Worm (Caenorhabditis elegans): ENCODE measurements around the gene nhr-205.

DNA sequence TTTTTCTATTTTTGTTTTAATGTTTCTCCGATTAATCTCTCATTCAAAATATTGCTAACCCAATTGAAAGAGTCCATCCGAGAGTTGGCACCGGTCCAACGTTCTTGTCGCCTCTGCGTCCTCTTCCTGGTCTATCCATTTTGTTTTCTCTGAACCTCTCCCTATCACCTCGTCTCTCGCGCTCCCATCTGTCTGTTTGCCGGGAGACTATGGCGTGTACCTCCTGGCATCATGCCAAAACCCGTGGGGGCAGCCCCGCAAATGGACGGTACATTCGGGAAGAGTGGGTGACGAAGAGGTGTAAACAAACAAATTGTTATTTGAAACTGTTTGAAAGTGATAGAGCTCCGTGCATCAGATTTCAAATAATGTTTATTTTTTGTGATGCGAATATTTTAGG, 45.3 kb downstream of the nhr-205 start, which contains the start of gene T06E8.2:
- TF ChIP-seq mab-5 (tag; optimal IDR thresholded peaks at IDR 0.05) (no peak), nhr-237 (tag; optimal IDR thresholded peaks at IDR 0.05) (no peak), sem-2 (GFP tag; optimal IDR thresholded peaks at IDR 0.05) (no peak), pha-4 (tag; optimal IDR thresholded peaks at IDR 0.05) (no peak), nhr-76 (tag; optimal IDR thresholded peaks at IDR 0.05) (no peak)

Data from whole organism, mixed stage, embryonic.